Fruit fly (Drosophila melanogaster) whole organism, embryonic: ENCODE data around the gene scpr-C.
A peak's percentile ranks its signal among the peaks of the same experiment; 100 is the strongest.

Experiments used
- Atf-2 ChIP-seq: fragments of 200-800 bp; sonication (Bioruptor generic); optimal IDR thresholded peaks from 2 replicates; lab custom pipeline; 2016; ENCODE audit warnings: missing biosample characterization, missing genetic modification characterization
- Awh ChIP-seq: fragments of 200-800 bp; sonication (Bioruptor generic); IDR thresholded peaks from 2 replicates; pipeline ENCODE4, ENCODE4 v1.3.6; 2022; ENCODE audit warnings: missing biosample characterization, missing genetic modification characterization
- BtbVII ChIP-seq: fragments of 200-800 bp; sonication (Bioruptor generic); optimal IDR thresholded peaks from 3 replicates; lab custom pipeline; 2017; ENCODE audit warnings: missing biosample characterization, mild to moderate bottlenecking, missing genetic modification characterization
- CG12104 ChIP-seq: fragments of 200-800 bp; sonication (Bioruptor generic); optimal IDR thresholded peaks from 3 replicates; lab custom pipeline; 2016; ENCODE audit warnings: missing biosample characterization, missing genetic modification characterization
- CG1233 ChIP-seq: fragments of 200-800 bp; sonication (Bioruptor generic); optimal IDR thresholded peaks from 4 replicates; lab custom pipeline; 2018; ENCODE audit warnings: missing biosample characterization, mild to moderate bottlenecking, missing genetic modification characterization
- CG13624 ChIP-seq: fragments of 200-800 bp; sonication (Bioruptor generic); optimal IDR thresholded peaks from 2 replicates; lab custom pipeline; 2016; ENCODE audit warnings: missing biosample characterization, missing genetic modification characterization
- CG18262 ChIP-seq: fragments of 200-800 bp; optimal IDR thresholded peaks from 3 replicates; lab custom pipeline; 2019; ENCODE audit warnings: missing biosample characterization, mild to moderate bottlenecking, missing genetic modification characterization, moderate library complexity
- CG18599 ChIP-seq: fragments of 200-800 bp; sonication (Bioruptor generic); optimal IDR thresholded peaks from 3 replicates; lab custom pipeline; 2017; ENCODE audit warnings: missing biosample characterization, missing genetic modification characterization, mild to moderate bottlenecking, moderate library complexity, missing genetic modification reagents
- CG30431 ChIP-seq: fragments of 200-800 bp; sonication (Bioruptor generic); optimal IDR thresholded peaks from 2 replicates; lab custom pipeline; 2017; ENCODE audit warnings: missing biosample characterization, missing genetic modification characterization
- CG31224 ChIP-seq: fragments of 200-800 bp; sonication (Bioruptor generic); IDR thresholded peaks from 2 replicates; pipeline ENCODE4 v1.3.6; 2022; ENCODE audit warnings: missing biosample characterization, missing genetic modification characterization
- CG4404 ChIP-seq: fragments of 200-800 bp; sonication (Bioruptor generic); IDR thresholded peaks from 2 replicates; pipeline ENCODE4 v1.3.6; 2022; ENCODE audit warnings: missing biosample characterization, missing genetic modification characterization
- CG4617 ChIP-seq: fragments of 200-800 bp; sonication (Bioruptor generic); optimal IDR thresholded peaks from 3 replicates; lab custom pipeline; 2016; ENCODE audit warnings: missing biosample characterization, missing genetic modification characterization, borderline replicate concordance
- CG4854 ChIP-seq: fragments of 200-800 bp; sonication (Bioruptor generic); optimal IDR thresholded peaks from 2 replicates; lab custom pipeline; 2016; ENCODE audit warnings: missing biosample characterization, missing genetic modification characterization, inconsistent platforms
- CG6689 ChIP-seq: fragments of 200-800 bp; sonication (Bioruptor generic); IDR thresholded peaks from 2 replicates; pipeline ENCODE4 v1.3.6; 2022; ENCODE audit warnings: missing biosample characterization, missing genetic modification characterization
- CG6791 ChIP-seq: fragments of 200-800 bp; sonication (Bioruptor generic); IDR thresholded peaks from 3 replicates; pipeline ENCODE4 v1.3.6; 2022; ENCODE audit warnings: missing biosample characterization, missing genetic modification characterization; ENCODE audit not compliant: partially characterized antibody
- CG7372 ChIP-seq: fragments of 200-800 bp; sonication (Bioruptor generic); IDR thresholded peaks from 2 replicates; pipeline ENCODE4 v1.3.6; 2022; ENCODE audit warnings: missing biosample characterization, missing genetic modification characterization
- CG7556 ChIP-seq: fragments of 200-800 bp; sonication (Bioruptor generic); optimal IDR thresholded peaks from 2 replicates; lab custom pipeline; 2017; ENCODE audit warnings: missing biosample characterization, mild to moderate bottlenecking, missing genetic modification characterization
- CG7987 ChIP-seq: fragments of 200-800 bp; sonication (Bioruptor generic); optimal IDR thresholded peaks from 2 replicates; lab custom pipeline; 2018; ENCODE audit warnings: missing biosample characterization, mild to moderate bottlenecking, missing genetic modification characterization, moderate library complexity
- CG8359 ChIP-seq: fragments of 200-800 bp; sonication (Bioruptor generic); optimal IDR thresholded peaks from 2 replicates; lab custom pipeline; 2017; ENCODE audit warnings: missing biosample characterization, mild to moderate bottlenecking, missing genetic modification characterization, borderline replicate concordance
- CG8388 ChIP-seq: fragments of 200-800 bp; sonication (Bioruptor generic); optimal IDR thresholded peaks from 2 replicates; lab custom pipeline; 2019; ENCODE audit warnings: missing biosample characterization, mild to moderate bottlenecking, missing genetic modification characterization, moderate library complexity
- CG9876 ChIP-seq: fragments of 200-800 bp; sonication (Bioruptor generic); optimal IDR thresholded peaks from 2 replicates; lab custom pipeline; 2016; ENCODE audit warnings: missing biosample characterization, missing genetic modification characterization
- CoRest ChIP-seq: fragments of 200-800 bp; sonication (Bioruptor generic); optimal IDR thresholded peaks from 3 replicates; lab custom pipeline; 2018; ENCODE audit warnings: missing biosample characterization, mild to moderate bottlenecking, missing genetic modification characterization, moderate library complexity
- Jarid2 ChIP-seq: fragments of 200-800 bp; sonication (Bioruptor generic); optimal IDR thresholded peaks from 3 replicates; lab custom pipeline; 2017; ENCODE audit warnings: mild to moderate bottlenecking, missing biosample characterization, missing genetic modification reagents, missing genetic modification characterization
- Med ChIP-seq: fragments of 200-800 bp; sonication (Bioruptor generic); peaks from one replicate; lab custom pipeline; 2016; ENCODE audit warnings: missing biosample characterization, missing genetic modification characterization, mild to moderate bottlenecking, inconsistent platforms, moderate library complexity
- NC2α ChIP-seq: fragments of 200-800 bp; sonication (Bioruptor generic); optimal IDR thresholded peaks from 2 replicates; lab custom pipeline; 2016; ENCODE audit warnings: missing biosample characterization, missing genetic modification characterization
- NfI ChIP-seq: fragments of 200-800 bp; sonication (Bioruptor generic); optimal IDR thresholded peaks from 3 replicates; lab custom pipeline; 2018; ENCODE audit warnings: missing biosample characterization, mild to moderate bottlenecking, missing genetic modification characterization, moderate library complexity
- YL-1 ChIP-seq: fragments of 200-800 bp; sonication (Bioruptor generic); optimal IDR thresholded peaks from 3 replicates; lab custom pipeline; 2017; ENCODE audit warnings: missing biosample characterization, mild to moderate bottlenecking, missing genetic modification characterization
- ac ChIP-seq: fragments of 200-800 bp; sonication (Bioruptor generic); optimal IDR thresholded peaks from 3 replicates; lab custom pipeline; 2017; ENCODE audit warnings: missing biosample characterization, mild to moderate bottlenecking, missing genetic modification characterization
- al ChIP-seq: fragments of 200-800 bp; sonication (Bioruptor generic); IDR thresholded peaks from 2 replicates; pipeline ENCODE4 v1.3.6; 2022; ENCODE audit warnings: missing biosample characterization, missing genetic modification characterization
- aop ChIP-seq: fragments of 200-800 bp; sonication (Bioruptor generic); IDR thresholded peaks from 2 replicates; pipeline ENCODE4 v1.3.6; 2022; ENCODE audit warnings: missing biosample characterization, missing genetic modification characterization
- ash1 ChIP-seq: fragments of 200-800 bp; sonication (Bioruptor generic); optimal IDR thresholded peaks from 2 replicates; lab custom pipeline; 2018; ENCODE audit warnings: missing biosample characterization, mild to moderate bottlenecking, missing genetic modification characterization
- ato ChIP-seq: fragments of 200-800 bp; sonication (Bioruptor generic); IDR thresholded peaks from 2 replicates; pipeline ENCODE4 v1.3.6; 2022; ENCODE audit warnings: missing biosample characterization, missing genetic modification characterization; ENCODE audit not compliant: partially characterized antibody
- cad ChIP-seq: fragments of >200 bp; optimal IDR thresholded peaks from 2 replicates; lab custom pipeline; 2017; ENCODE audit warnings: missing biosample characterization, missing genetic modification characterization
- cas ChIP-seq: fragments of 200-800 bp; sonication (Bioruptor generic); IDR thresholded peaks from 2 replicates; pipeline ENCODE4 v1.3.6; 2022; ENCODE audit warnings: missing biosample characterization, missing genetic modification characterization
- dimm ChIP-seq: fragments of 200-800 bp; sonication (Bioruptor generic); IDR thresholded peaks from 2 replicates; pipeline ENCODE4 v1.3.6; 2022; ENCODE audit warnings: missing biosample characterization, missing genetic modification characterization
- dmrt11E ChIP-seq: fragments of 200-800 bp; sonication (Bioruptor generic); optimal IDR thresholded peaks from 3 replicates; lab custom pipeline; 2018; ENCODE audit warnings: missing biosample characterization, mild to moderate bottlenecking, missing genetic modification characterization, moderate library complexity
- esg ChIP-seq: fragments of 200-800 bp; sonication (Bioruptor generic); conservative IDR thresholded peaks from 2 replicates; pipeline ENCODE4 v1.3.6; 2022; ENCODE audit warnings: missing biosample characterization, missing genetic modification characterization
- fd102C ChIP-seq: fragments of 200-800 bp; sonication (Bioruptor generic); optimal IDR thresholded peaks from 2 replicates; lab custom pipeline; 2018; ENCODE audit warnings: missing biosample characterization, mild to moderate bottlenecking, missing genetic modification characterization, moderate library complexity
- gfzf ChIP-seq: fragments of 200-800 bp; sonication (Bioruptor generic); optimal IDR thresholded peaks from 2 replicates; lab custom pipeline; 2016; ENCODE audit warnings: missing biosample characterization, mild to moderate bottlenecking, missing genetic modification characterization, moderate library complexity
- grn ChIP-seq: fragments of 200-800 bp; sonication (Bioruptor generic); optimal IDR thresholded peaks from 3 replicates; lab custom pipeline; 2017; ENCODE audit warnings: missing biosample characterization, missing genetic modification characterization
- nau ChIP-seq: fragments of 200-800 bp; sonication (Bioruptor generic); optimal IDR thresholded peaks from 3 replicates; lab custom pipeline; 2017; ENCODE audit warnings: missing biosample characterization, mild to moderate bottlenecking, missing genetic modification characterization, missing genetic modification reagents
- ranshi ChIP-seq: fragments of 200-800 bp; sonication (Bioruptor generic); IDR thresholded peaks from 2 replicates; pipeline ENCODE4 v1.3.6; 2022; ENCODE audit warnings: missing biosample characterization, missing genetic modification characterization
- ro ChIP-seq: fragments of 200-800 bp; sonication (Bioruptor generic); IDR thresholded peaks from 2 replicates; pipeline ENCODE4 v1.3.6; 2022; ENCODE audit warnings: missing biosample characterization, missing genetic modification characterization
- salm ChIP-seq: fragments of 200-800 bp; sonication (Bioruptor generic); optimal IDR thresholded peaks from 2 replicates; lab custom pipeline; 2018; ENCODE audit warnings: missing biosample characterization, mild to moderate bottlenecking, missing genetic modification characterization
- shn ChIP-seq: fragments of 200-800 bp; sonication (Bioruptor generic); optimal IDR thresholded peaks from 3 replicates; lab custom pipeline; 2016; ENCODE audit warnings: missing biosample characterization, missing genetic modification characterization
- sim ChIP-seq: fragments of 200-800 bp; sonication (Bioruptor generic); IDR thresholded peaks from 2 replicates; pipeline ENCODE4 v1.3.6; 2022; ENCODE audit warnings: missing biosample characterization, missing genetic modification characterization
- slbo ChIP-seq: fragments of 200-800 bp; sonication (Bioruptor generic); IDR thresholded peaks from 2 replicates; pipeline ENCODE4 v1.3.6; 2022; ENCODE audit warnings: missing biosample characterization, missing genetic modification characterization
- tll ChIP-seq, 2 experiments: fragments of 200-800 bp in 1 of 2; fragments of >200 bp in 1 of 2; sonication (Bioruptor generic) in 1 of 2; optimal IDR thresholded peaks; 2 replicates each; lab custom pipeline; 2017 to 2019; ENCODE audit warnings: missing biosample characterization in 2 of 2, missing genetic modification characterization in 2 of 2, mild to moderate bottlenecking in 1 of 2, moderate library complexity in 1 of 2
- yki ChIP-seq: fragments of >200 bp; optimal IDR thresholded peaks from 3 replicates; lab custom pipeline; 2018
- zfh1 ChIP-seq: fragments of 200-800 bp; sonication (Bioruptor generic); IDR thresholded peaks from 3 replicates; pipeline ENCODE4 v1.3.6; 2022; ENCODE audit warnings: missing biosample characterization, missing genetic modification characterization
- zfh2 ChIP-seq: fragments of 200-800 bp; sonication (Bioruptor generic); optimal IDR thresholded peaks from 2 replicates; lab custom pipeline; 2016; ENCODE audit warnings: missing biosample characterization, missing genetic modification characterization

The scpr-C gene

DNA sequence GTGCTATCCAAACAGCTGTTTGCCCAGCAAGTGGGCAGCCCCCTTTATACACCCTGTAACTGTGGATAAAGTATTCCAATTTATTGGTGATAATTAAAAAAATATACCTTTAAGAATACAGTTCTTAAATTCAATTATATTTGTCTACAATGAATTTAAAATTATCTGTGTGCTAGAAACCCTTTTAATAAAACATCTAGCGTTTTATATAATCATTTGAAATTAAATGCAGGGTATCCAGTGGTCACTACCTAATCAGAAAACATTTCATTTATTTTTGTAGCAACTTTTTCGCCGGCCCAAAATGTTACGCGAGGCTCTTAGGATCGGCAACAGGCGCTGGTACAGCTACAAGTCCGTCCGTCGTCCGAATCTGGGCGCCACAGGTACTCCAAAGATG, 1.2 kb downstream of the scpr-C start, which contains the start of gene CG17726 (continued):
- TF ChIP-seq fd102C (peak; percentile 91), ranshi (peak; percentile 98), tll (GFP tag; optimal IDR thresholded peaks at IDR 0.05; lab: Kevin White, UChicago) (peak in 1 of 2 experiments; percentile 65), dimm (peak; percentile 95), CG1233 (GFP tag; lab: Kevin White, UChicago) (peak; percentile 91), CG4854 (GFP tag; lab: Kevin White, UChicago) (peak; percentile 90), CG4404 (GFP tag; lab: Robert Waterston, UW) (peak; percentile 95), nau (GFP tag; lab: Kevin White, UChicago) (no peak), ac (peak; percentile 92), CG7987 (GFP tag; lab: Kevin White, UChicago) (peak; percentile 65), sim (GFP tag; lab: Robert Waterston, UW) (peak; percentile 97), CG6791 (GFP tag; lab: Robert Waterston, UW) (no peak), esg (peak; percentile 98), Awh (peak; percentile 99), YL-1 (GFP tag; lab: Kevin White, UChicago) (peak; percentile 95), Atf-2 (GFP tag; lab: Kevin White, UChicago) (peak; percentile 91), CG12104 (GFP tag; lab: Kevin White, UChicago) (peak; percentile 89), CG8388 (GFP tag; lab: Kevin White, UChicago) (peak; percentile 98), dmrt11E (tag; lab: Kevin White, UChicago) (peak; percentile 99), CG31224 (GFP tag; lab: Robert Waterston, UW) (peak; percentile 95), cas (peak; percentile 96), slbo (peak; percentile 98), ash1 (GFP tag; lab: Kevin White, UChicago) (peak; percentile 9), aop (GFP tag; lab: Robert Waterston, UW) (peak; percentile 89), al (GFP tag; lab: Robert Waterston, UW) (peak; percentile 95), CG7556 (GFP tag; lab: Kevin White, UChicago) (peak; percentile 96), CG9876 (peak; percentile 52), NC2α (peak; percentile 77), ro (peak; percentile 95), zfh1 (GFP tag; lab: Robert Waterston, UW) (peak; percentile 98), CG30431 (GFP tag; lab: Kevin White, UChicago) (peak; percentile 91), salm (tag; lab: Kevin White, UChicago) (peak; percentile 97), zfh2 (GFP tag; lab: Kevin White, UChicago) (peak; percentile 81), Jarid2 (no peak), CG4617 (GFP tag; lab: Kevin White, UChicago) (peak; percentile 93), NfI (GFP tag; lab: Kevin White, UChicago) (peak; percentile 96), shn (GFP tag; lab: Kevin White, UChicago) (peak; percentile 79), Med (GFP tag; lab: Kevin White, UChicago) (peak; percentile 97), ato (no peak), CG7372 (GFP tag; lab: Robert Waterston, UW) (peak; percentile 97), grn (GFP tag; lab: Kevin White, UChicago) (peak; percentile 70), CoRest (tag; lab: Kevin White, UChicago) (peak; percentile 99), CG8359 (GFP tag; lab: Kevin White, UChicago) (peak; percentile 83), CG18262 (tag; lab: Kevin White, UChicago) (peak; percentile 98), CG6689 (GFP tag; lab: Robert Waterston, UW) (peak; percentile 99), CG13624 (peak; percentile 94), cad (GFP tag; lab: Kevin White, UChicago) (no peak), CG18599 (GFP tag; lab: Kevin White, UChicago) (no peak), BtbVII (GFP tag; lab: Kevin White, UChicago) (peak; percentile 94), gfzf (GFP tag; lab: Kevin White, UChicago) (peak; percentile 20), yki (lab: Kevin White, UChicago) (no peak)
